Fruit fly (Drosophila melanogaster) whole organism, embryonic: ENCODE measurements around the gene sti.

Source experiments
- Abd-B ChIP-seq: fragments of 200-800 bp; sonication (Bioruptor generic); optimal IDR thresholded peaks from 2 replicates; lab custom pipeline; 2018; ENCODE audit warnings: missing biosample characterization, mild to moderate bottlenecking, missing genetic modification characterization, moderate library complexity
- Asciz ChIP-seq: fragments of 200-800 bp; sonication (Bioruptor generic); optimal IDR thresholded peaks from 2 replicates; lab custom pipeline; 2017; ENCODE audit warnings: missing biosample characterization, mild to moderate bottlenecking, missing genetic modification characterization, missing genetic modification reagents
- Awh ChIP-seq: fragments of 200-800 bp; sonication (Bioruptor generic); IDR thresholded peaks from 2 replicates; pipeline ENCODE4, ENCODE4 v1.3.6; 2022; ENCODE audit warnings: missing biosample characterization, missing genetic modification characterization
- B-H2 ChIP-seq: fragments of 200-800 bp; sonication (Bioruptor generic); optimal IDR thresholded peaks from 2 replicates; lab custom pipeline; 2018; ENCODE audit warnings: missing biosample characterization, mild to moderate bottlenecking, missing genetic modification characterization
- BtbVII ChIP-seq: fragments of 200-800 bp; sonication (Bioruptor generic); optimal IDR thresholded peaks from 3 replicates; lab custom pipeline; 2017; ENCODE audit warnings: missing biosample characterization, mild to moderate bottlenecking, missing genetic modification characterization
- C15 ChIP-seq: fragments of 200-800 bp; sonication (Bioruptor generic); IDR thresholded peaks from 3 replicates; pipeline ENCODE4 v1.3.6; 2022; ENCODE audit warnings: missing biosample characterization, missing genetic modification characterization
- CG10321 ChIP-seq: fragments of 200-800 bp; sonication (Bioruptor generic); IDR thresholded peaks from 2 replicates; pipeline ENCODE4 v1.3.6; 2022; ENCODE audit warnings: missing biosample characterization, missing genetic modification characterization
- CG11247 ChIP-seq: fragments of 200-800 bp; sonication (Bioruptor generic); IDR thresholded peaks from 2 replicates; pipeline ENCODE4 v1.3.6; 2022; ENCODE audit warnings: missing biosample characterization, missing genetic modification characterization
- CG12942 ChIP-seq: fragments of 200-800 bp; sonication (Bioruptor generic); optimal IDR thresholded peaks from 3 replicates; lab custom pipeline; 2016; ENCODE audit warnings: missing biosample characterization, missing genetic modification characterization
- CG13287 ChIP-seq: fragments of 200-800 bp; sonication (Bioruptor generic); IDR thresholded peaks from 2 replicates; pipeline ENCODE4 v1.3.6; 2022; ENCODE audit warnings: missing biosample characterization, missing genetic modification characterization; ENCODE audit not compliant: partially characterized antibody
- CG14050 ChIP-seq: fragments of 200-800 bp; sonication (Bioruptor generic); IDR thresholded peaks from 3 replicates; pipeline ENCODE4 v1.3.6; 2022; ENCODE audit warnings: missing biosample characterization, missing genetic modification characterization
- CG1603 ChIP-seq: fragments of 200-800 bp; sonication (Bioruptor generic); optimal IDR thresholded peaks from 2 replicates; lab custom pipeline; 2019; ENCODE audit warnings: missing biosample characterization, mild to moderate bottlenecking, missing genetic modification characterization, moderate library complexity
- CG17385 ChIP-seq: fragments of 200-800 bp; sonication (Bioruptor generic); optimal IDR thresholded peaks from 3 replicates; lab custom pipeline; 2018; ENCODE audit warnings: missing biosample characterization, mild to moderate bottlenecking, missing genetic modification characterization
- CG17829 ChIP-seq: fragments of 200-800 bp; optimal IDR thresholded peaks from 2 replicates; lab custom pipeline; 2019; ENCODE audit warnings: missing biosample characterization, mild to moderate bottlenecking, missing genetic modification characterization, moderate library complexity
- CG30403 ChIP-seq: fragments of 200-800 bp; sonication (Bioruptor generic); optimal IDR thresholded peaks from 3 replicates; lab custom pipeline; 2016; ENCODE audit warnings: missing biosample characterization, missing genetic modification characterization
- CG6272 ChIP-seq: fragments of 200-800 bp; sonication (Bioruptor generic); IDR thresholded peaks from 2 replicates; pipeline ENCODE4 v1.3.6; 2022; ENCODE audit warnings: missing biosample characterization, missing genetic modification characterization
- CG6791 ChIP-seq: fragments of 200-800 bp; sonication (Bioruptor generic); IDR thresholded peaks from 3 replicates; pipeline ENCODE4 v1.3.6; 2022; ENCODE audit warnings: missing biosample characterization, missing genetic modification characterization; ENCODE audit not compliant: partially characterized antibody
- CG7786 ChIP-seq: fragments of 200-800 bp; sonication (Bioruptor generic); optimal IDR thresholded peaks from 2 replicates; lab custom pipeline; 2016; ENCODE audit warnings: missing biosample characterization, missing genetic modification characterization
- CG8089 ChIP-seq: fragments of 200-800 bp; sonication (Bioruptor generic); optimal IDR thresholded peaks from 3 replicates; lab custom pipeline; 2016; ENCODE audit warnings: missing biosample characterization, missing genetic modification characterization
- Ets97D ChIP-seq: fragments of 200-800 bp; sonication (Bioruptor generic); optimal IDR thresholded peaks from 3 replicates; lab custom pipeline; 2016; ENCODE audit warnings: missing biosample characterization, missing genetic modification characterization
- Fer2 ChIP-seq: fragments of 200-800 bp; sonication (Bioruptor generic); optimal IDR thresholded peaks from 2 replicates; lab custom pipeline; 2018; ENCODE audit warnings: missing biosample characterization, mild to moderate bottlenecking, missing genetic modification characterization, moderate library complexity
- Hmx ChIP-seq: fragments of 200-800 bp; sonication (Bioruptor generic); optimal IDR thresholded peaks from 2 replicates; lab custom pipeline; 2016; ENCODE audit warnings: missing biosample characterization, missing genetic modification characterization
- Myb ChIP-seq: fragments of 200-800 bp; sonication (Bioruptor generic); optimal IDR thresholded peaks from 2 replicates; lab custom pipeline; 2016; ENCODE audit warnings: missing biosample characterization, missing genetic modification characterization
- NFAT ChIP-seq: fragments of 200-800 bp; sonication (Bioruptor generic); IDR thresholded peaks from 2 replicates; pipeline ENCODE4 v1.3.6; 2022; ENCODE audit warnings: missing biosample characterization, missing genetic modification characterization
- Scr ChIP-seq: fragments of 200-800 bp; sonication (Bioruptor generic); IDR thresholded peaks from 2 replicates; pipeline ENCODE4 v1.3.6; 2022; ENCODE audit warnings: missing biosample characterization, missing genetic modification characterization; ENCODE audit not compliant: partially characterized antibody
- Sox100B ChIP-seq: fragments of 200-800 bp; sonication (Bioruptor generic); optimal IDR thresholded peaks from 3 replicates; lab custom pipeline; 2018; ENCODE audit warnings: missing biosample characterization, mild to moderate bottlenecking, missing genetic modification characterization
- Ssrp ChIP-seq: fragments of 200-800 bp; sonication (Bioruptor generic); optimal IDR thresholded peaks from 2 replicates; lab custom pipeline; 2018; ENCODE audit warnings: missing biosample characterization, mild to moderate bottlenecking, missing genetic modification characterization, moderate library complexity
- ara ChIP-seq: fragments of 200-800 bp; sonication (Bioruptor generic); IDR thresholded peaks from 2 replicates; pipeline ENCODE4 v1.3.6; 2022; ENCODE audit warnings: missing biosample characterization, missing genetic modification characterization
- cg ChIP-seq: fragments of 200-800 bp; sonication (Bioruptor generic); optimal IDR thresholded peaks from 3 replicates; lab custom pipeline; 2019; ENCODE audit warnings: missing biosample characterization, mild to moderate bottlenecking, missing genetic modification characterization, moderate library complexity
- chif ChIP-seq, 2 experiments: fragments of 200-800 bp; sonication (Bioruptor generic); optimal IDR thresholded peaks; 3 replicates each; lab custom pipeline; 2016; ENCODE audit warnings: missing biosample characterization in 2 of 2, missing genetic modification characterization in 2 of 2
- dpn ChIP-seq, 2 experiments: fragments of 200-800 bp; sonication (Bioruptor generic); optimal IDR thresholded peaks; 3 replicates each; lab custom pipeline; 2016; ENCODE audit warnings: missing biosample characterization in 2 of 2, missing genetic modification characterization in 2 of 2
- esg ChIP-seq: fragments of 200-800 bp; sonication (Bioruptor generic); conservative IDR thresholded peaks from 2 replicates; pipeline ENCODE4 v1.3.6; 2022; ENCODE audit warnings: missing biosample characterization, missing genetic modification characterization
- ewg ChIP-seq: fragments of 200-800 bp; sonication (Bioruptor generic); optimal IDR thresholded peaks from 3 replicates; lab custom pipeline; 2017; ENCODE audit warnings: mild to moderate bottlenecking, missing biosample characterization, missing genetic modification reagents, missing genetic modification characterization
- fru ChIP-seq: fragments of >200 bp; optimal IDR thresholded peaks from 2 replicates; lab custom pipeline; 2017
- her ChIP-seq: fragments of 200-800 bp; sonication (Bioruptor generic); optimal IDR thresholded peaks from 2 replicates; lab custom pipeline; 2016; ENCODE audit warnings: missing biosample characterization, missing genetic modification characterization
- hkb ChIP-seq, 2 experiments: fragments of 200-800 bp in 1 of 2; fragments of >200 bp in 1 of 2; sonication (Bioruptor generic) in 1 of 2; IDR thresholded peaks in 1 of 2; optimal IDR thresholded peaks in 1 of 2; 2 replicates each; pipeline versions ENCODE4 v1.3.6 to Lab custom; 2017 to 2022; ENCODE audit warnings: missing biosample characterization in 1 of 2, missing genetic modification characterization in 1 of 2
- inv ChIP-seq: fragments of 200-800 bp; sonication (Bioruptor generic); IDR thresholded peaks from 2 replicates; pipeline ENCODE4 v1.3.6; 2022; ENCODE audit warnings: missing biosample characterization, missing genetic modification characterization; ENCODE audit not compliant: partially characterized antibody
- jigr1 ChIP-seq: fragments of 200-800 bp; sonication (Bioruptor generic); IDR thresholded peaks from 3 replicates; pipeline ENCODE4 v1.3.6; 2022; ENCODE audit warnings: missing biosample characterization, missing genetic modification characterization
- lola ChIP-seq, 3 experiments: fragments of >200 bp in 2 of 3; fragments of 200-800 bp in 1 of 3; sonication (Bioruptor generic) in 1 of 3; optimal IDR thresholded peaks; 2 replicates each; lab custom pipeline; 2017 to 2019; ENCODE audit warnings: missing biosample characterization in 3 of 3, missing genetic modification characterization in 3 of 3, mild to moderate bottlenecking in 1 of 3, moderate library complexity in 1 of 3
- nmo ChIP-seq: fragments of 200-800 bp; sonication (Bioruptor generic); optimal IDR thresholded peaks from 2 replicates; lab custom pipeline; 2018; ENCODE audit warnings: missing biosample characterization, mild to moderate bottlenecking, missing genetic modification characterization, moderate library complexity
- odd ChIP-seq: fragments of 200-800 bp; sonication (Bioruptor generic); optimal IDR thresholded peaks from 2 replicates; lab custom pipeline; 2017; ENCODE audit warnings: missing biosample characterization, mild to moderate bottlenecking, missing genetic modification characterization
- pb ChIP-seq: fragments of 200-800 bp; sonication (Bioruptor generic); optimal IDR thresholded peaks from 3 replicates; lab custom pipeline; 2016; ENCODE audit warnings: missing biosample characterization, missing genetic modification characterization
- pros ChIP-seq: fragments of 200-800 bp; sonication (Bioruptor generic); optimal IDR thresholded peaks from 3 replicates; lab custom pipeline; 2019; ENCODE audit warnings: missing biosample characterization, mild to moderate bottlenecking, missing genetic modification characterization, moderate library complexity
- row ChIP-seq: fragments of 200-800 bp; sonication (Bioruptor generic); IDR thresholded peaks from 3 replicates; pipeline ENCODE4 v1.3.6; 2022; ENCODE audit warnings: missing biosample characterization, missing genetic modification characterization
- stc ChIP-seq: fragments of 200-800 bp; sonication (Bioruptor generic); IDR thresholded peaks from 2 replicates; pipeline ENCODE4 v1.3.6; 2022; ENCODE audit warnings: missing biosample characterization, missing genetic modification characterization
- tin ChIP-seq: fragments of 200-800 bp; sonication (Bioruptor generic); optimal IDR thresholded peaks from 3 replicates; lab custom pipeline; 2016; ENCODE audit warnings: missing biosample characterization, missing genetic modification characterization
- unc-4 ChIP-seq: fragments of 200-800 bp; sonication (Bioruptor generic); IDR thresholded peaks from 2 replicates; pipeline ENCODE4 v1.3.6; 2022; ENCODE audit warnings: missing biosample characterization, missing genetic modification characterization; ENCODE audit not compliant: partially characterized antibody
- wek ChIP-seq: fragments of 200-800 bp; sonication (Bioruptor generic); optimal IDR thresholded peaks from 3 replicates; lab custom pipeline; 2018; ENCODE audit warnings: missing biosample characterization, mild to moderate bottlenecking, missing genetic modification characterization, moderate library complexity
- zfh1 ChIP-seq: fragments of 200-800 bp; sonication (Bioruptor generic); IDR thresholded peaks from 3 replicates; pipeline ENCODE4 v1.3.6; 2022; ENCODE audit warnings: missing biosample characterization, missing genetic modification characterization

Gene sti

DNA sequence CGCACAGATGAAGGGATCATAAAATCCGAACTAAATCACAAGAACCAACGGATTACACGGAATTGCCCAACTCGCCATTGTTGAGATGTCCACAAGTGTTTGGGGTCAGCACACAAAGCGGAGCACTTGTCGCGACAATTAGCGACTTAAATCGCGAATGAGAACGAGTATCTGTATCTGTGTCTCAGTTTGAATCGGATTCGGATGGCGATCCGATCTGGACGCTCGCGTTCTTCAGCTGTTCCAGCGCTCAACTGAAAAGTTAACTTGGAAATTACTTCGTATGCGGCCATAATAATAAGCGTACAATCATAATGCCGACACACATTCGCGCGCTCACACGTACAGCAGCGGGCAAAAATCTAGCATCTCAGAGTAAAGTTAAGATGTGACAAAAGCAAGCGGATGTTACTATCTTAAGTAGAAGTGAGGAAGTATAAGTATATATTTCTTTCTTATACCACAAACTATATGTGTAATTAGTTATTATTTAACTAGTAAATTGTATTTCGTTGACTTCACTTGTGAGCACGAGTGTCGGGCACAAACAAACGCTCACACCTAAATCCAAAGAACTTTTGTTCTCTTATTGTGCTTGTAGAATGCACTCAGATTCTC is 24.1 kb downstream of the sti start, which contains the start of gene CG10660 (continued):
- TF ChIP-seq zfh1 (GFP tag; lab: Robert Waterston, UW) (peak; percentile 91), CG8089 (GFP tag; lab: Kevin White, UChicago) (peak; percentile 32), esg (peak; percentile 84), Ets97D (GFP tag; lab: Kevin White, UChicago) (peak; percentile 39), cg (peak; percentile 11), C15 (GFP tag; lab: Robert Waterston, UW) (no peak), CG12942 (GFP tag; lab: Kevin White, UChicago) (peak; percentile 66), hkb (optimal IDR thresholded peaks at IDR 0.05; lab: Kevin White, UChicago) (no peak), hkb (GFP tag; IDR thresholded peaks at IDR 0.05; lab: Robert Waterston, UW) (peak; percentile 95), her (peak; percentile 41), CG11247 (GFP tag; lab: Robert Waterston, UW) (peak; percentile 80), Fer2 (no peak), Abd-B (GFP tag; lab: Kevin White, UChicago) (peak; percentile 66), CG6791 (no peak), ara (GFP tag; lab: Robert Waterston, UW) (peak; percentile 78), unc-4 (GFP tag; lab: Robert Waterston, UW) (no peak), NFAT (GFP tag; lab: Robert Waterston, UW) (peak; percentile 68), fru (no peak), Ssrp (tag; lab: Kevin White, UChicago) (peak; percentile 85), Sox100B (GFP tag; lab: Kevin White, UChicago) (peak; percentile 84), row (GFP tag; lab: Robert Waterston, UW) (peak; percentile 93), B-H2 (no peak), CG6272 (GFP tag; lab: Robert Waterston, UW) (no peak), odd (peak; percentile 89), pros (no peak), CG17385 (GFP tag; lab: Kevin White, UChicago) (peak; percentile 88), wek (peak; percentile 71), inv (GFP tag; lab: Robert Waterston, UW) (no peak), stc (GFP tag; lab: Robert Waterston, UW) (peak; percentile 90), Myb (GFP tag; lab: Kevin White, UChicago) (peak; percentile 36), nmo (GFP tag; lab: Kevin White, UChicago) (peak; percentile 91), tin (GFP tag; lab: Kevin White, UChicago) (peak; percentile 84), CG7786 (GFP tag; lab: Kevin White, UChicago) (peak; percentile 40), jigr1 (GFP tag; lab: Robert Waterston, UW) (peak; percentile 50; the same call in 1 of the 3 replicates), CG14050 (peak; percentile 84), Hmx (peak; percentile 1), CG13287 (GFP tag; lab: Robert Waterston, UW) (no peak), dpn (GFP tag; optimal IDR thresholded peaks at IDR 0.05; lab: Kevin White, UChicago) (peak; percentile 72 to 87), ewg (GFP tag; lab: Kevin White, UChicago) (peak; percentile 79), chif (GFP tag; optimal IDR thresholded peaks at IDR 0.05; lab: Kevin White, UChicago) (peak; percentile 80 to 82), pb (GFP tag; lab: Kevin White, UChicago) (peak; percentile 45), Asciz (GFP tag; lab: Kevin White, UChicago) (peak; percentile 91), CG17829 (tag; lab: Kevin White, UChicago) (peak; percentile 76), CG10321 (GFP tag; lab: Robert Waterston, UW) (peak; percentile 69; the same call in 1 of the 2 replicates), lola (GFP tag; optimal IDR thresholded peaks at IDR 0.05; lab: Kevin White, UChicago) (peak in 1 of 3 experiments; percentile 86), CG1603 (tag; lab: Kevin White, UChicago) (peak; percentile 96), CG30403 (GFP tag; lab: Kevin White, UChicago) (peak; percentile 88), BtbVII (GFP tag; lab: Kevin White, UChicago) (peak; percentile 64), Awh (GFP tag; lab: Robert Waterston, UW) (peak; percentile 81), Scr (GFP tag; lab: Robert Waterston, UW) (no peak)
